Fruit fly (Drosophila melanogaster) whole organism, embryonic: Measurements from ENCODE around the gene CG9117.
A peak's percentile ranks its signal among the peaks of the same experiment; 100 is the strongest.

Source experiments
- Aef1 ChIP-seq: fragments of 200-800 bp; sonication (Bioruptor generic); IDR thresholded peaks from 3 replicates; pipeline ENCODE4 v1.3.6; 2022; ENCODE audit warnings: missing biosample characterization, missing genetic modification characterization
- Atf3 ChIP-seq: fragments of 200-800 bp; sonication (Bioruptor generic); optimal IDR thresholded peaks from 3 replicates; lab custom pipeline; 2016; ENCODE audit warnings: missing biosample characterization, missing genetic modification characterization
- Blimp-1 ChIP-seq: fragments of 200-800 bp; sonication (Bioruptor generic); optimal IDR thresholded peaks from 3 replicates; lab custom pipeline; 2018; ENCODE audit warnings: missing biosample characterization, missing genetic modification characterization, mild to moderate bottlenecking, moderate library complexity, missing genetic modification reagents
- CG10274 ChIP-seq: fragments of 200-800 bp; sonication (Bioruptor generic); optimal IDR thresholded peaks from 3 replicates; lab custom pipeline; 2017; ENCODE audit warnings: missing biosample characterization, mild to moderate bottlenecking, missing genetic modification characterization
- CG10431 ChIP-seq: fragments of 200-800 bp; sonication (Bioruptor generic); optimal IDR thresholded peaks from 3 replicates; lab custom pipeline; 2018; ENCODE audit warnings: missing biosample characterization, mild to moderate bottlenecking, missing genetic modification characterization
- CG10543 ChIP-seq: fragments of 200-800 bp; sonication (Bioruptor generic); optimal IDR thresholded peaks from 3 replicates; lab custom pipeline; 2017; ENCODE audit warnings: missing biosample characterization, mild to moderate bottlenecking, missing genetic modification characterization, moderate library complexity
- CG12071 ChIP-seq: fragments of 200-800 bp; sonication (Bioruptor generic); optimal IDR thresholded peaks from 3 replicates; lab custom pipeline; 2018; ENCODE audit warnings: missing biosample characterization, mild to moderate bottlenecking, missing genetic modification characterization
- CG12769 ChIP-seq: fragments of 200-800 bp; sonication (Bioruptor generic); optimal IDR thresholded peaks from 2 replicates; lab custom pipeline; 2019; ENCODE audit warnings: missing biosample characterization, mild to moderate bottlenecking, missing genetic modification characterization, moderate library complexity
- CG14710 ChIP-seq: fragments of 200-800 bp; sonication (Bioruptor generic); optimal IDR thresholded peaks from 3 replicates; lab custom pipeline; 2019; ENCODE audit warnings: missing biosample characterization, mild to moderate bottlenecking, missing genetic modification characterization, moderate library complexity
- CG15601 ChIP-seq: fragments of 200-800 bp; sonication (Bioruptor generic); optimal IDR thresholded peaks from 3 replicates; lab custom pipeline; 2019; ENCODE audit warnings: missing biosample characterization, mild to moderate bottlenecking, missing genetic modification characterization, moderate library complexity
- CG15696 ChIP-seq: fragments of 200-800 bp; sonication (Bioruptor generic); optimal IDR thresholded peaks from 2 replicates; lab custom pipeline; 2019; ENCODE audit warnings: missing biosample characterization, mild to moderate bottlenecking, missing genetic modification characterization, moderate library complexity
- CG17802 ChIP-seq: fragments of 200-800 bp; sonication (Bioruptor generic); optimal IDR thresholded peaks from 2 replicates; lab custom pipeline; 2018; ENCODE audit warnings: missing biosample characterization, mild to moderate bottlenecking, missing genetic modification characterization, moderate library complexity
- CG18599 ChIP-seq: fragments of 200-800 bp; sonication (Bioruptor generic); optimal IDR thresholded peaks from 3 replicates; lab custom pipeline; 2017; ENCODE audit warnings: missing biosample characterization, missing genetic modification characterization, mild to moderate bottlenecking, moderate library complexity, missing genetic modification reagents
- CG2129 ChIP-seq: fragments of 200-800 bp; sonication (Bioruptor generic); IDR thresholded peaks from 2 replicates; pipeline ENCODE4 v1.3.6; 2022; ENCODE audit warnings: missing biosample characterization, missing genetic modification characterization; ENCODE audit not compliant: partially characterized antibody
- CG34224 ChIP-seq: fragments of 200-800 bp; sonication (Bioruptor generic); IDR thresholded peaks from 3 replicates; pipeline ENCODE4 v1.3.6; 2022; ENCODE audit warnings: missing biosample characterization, missing genetic modification characterization; ENCODE audit not compliant: partially characterized antibody
- CG42726 ChIP-seq: fragments of 200-800 bp; sonication (Bioruptor generic); IDR thresholded peaks from 2 replicates; pipeline ENCODE4 v1.3.6; 2022; ENCODE audit warnings: missing biosample characterization, missing genetic modification characterization; ENCODE audit not compliant: partially characterized antibody
- CG5180 ChIP-seq: fragments of 200-800 bp; sonication (Bioruptor generic); optimal IDR thresholded peaks from 3 replicates; lab custom pipeline; 2017; ENCODE audit warnings: missing biosample characterization, missing genetic modification characterization, mild to moderate bottlenecking, moderate library complexity, missing genetic modification reagents
- CG6791 ChIP-seq: fragments of 200-800 bp; sonication (Bioruptor generic); IDR thresholded peaks from 3 replicates; pipeline ENCODE4 v1.3.6; 2022; ENCODE audit warnings: missing biosample characterization, missing genetic modification characterization; ENCODE audit not compliant: partially characterized antibody
- CG6813 ChIP-seq: fragments of 200-800 bp; sonication (Bioruptor generic); optimal IDR thresholded peaks from 2 replicates; lab custom pipeline; 2017; ENCODE audit warnings: missing biosample characterization, missing genetic modification characterization, mild to moderate bottlenecking, moderate library complexity, missing genetic modification reagents
- CG9876 ChIP-seq: fragments of 200-800 bp; sonication (Bioruptor generic); optimal IDR thresholded peaks from 2 replicates; lab custom pipeline; 2016; ENCODE audit warnings: missing biosample characterization, missing genetic modification characterization
- CHES-1-like ChIP-seq: fragments of 200-800 bp; sonication (Bioruptor generic); optimal IDR thresholded peaks from 2 replicates; lab custom pipeline; 2016; ENCODE audit warnings: missing biosample characterization, missing genetic modification characterization
- HLHmδ ChIP-seq: fragments of 200-800 bp; sonication (Bioruptor generic); optimal IDR thresholded peaks from 2 replicates; lab custom pipeline; 2018; ENCODE audit warnings: missing biosample characterization, mild to moderate bottlenecking, missing genetic modification characterization, moderate library complexity
- Hr3 ChIP-seq: fragments of 200-800 bp; sonication (Bioruptor generic); optimal IDR thresholded peaks from 3 replicates; lab custom pipeline; 2016; ENCODE audit warnings: missing biosample characterization, missing genetic modification characterization
- Lpt ChIP-seq: fragments of >200 bp; optimal IDR thresholded peaks from 2 replicates; lab custom pipeline; 2018; ENCODE audit warnings: missing biosample characterization, missing genetic modification characterization
- Med ChIP-seq: fragments of 200-800 bp; sonication (Bioruptor generic); peaks from one replicate; lab custom pipeline; 2016; ENCODE audit warnings: missing biosample characterization, missing genetic modification characterization, mild to moderate bottlenecking, inconsistent platforms, moderate library complexity
- Myb ChIP-seq: fragments of 200-800 bp; sonication (Bioruptor generic); optimal IDR thresholded peaks from 2 replicates; lab custom pipeline; 2016; ENCODE audit warnings: missing biosample characterization, missing genetic modification characterization
- NK7.1 ChIP-seq: fragments of 200-800 bp; sonication (Bioruptor generic); optimal IDR thresholded peaks from 3 replicates; lab custom pipeline; 2016; ENCODE audit warnings: missing biosample characterization, missing genetic modification characterization
- Nf-YC ChIP-seq: fragments of 200-800 bp; optimal IDR thresholded peaks from 3 replicates; lab custom pipeline; 2019; ENCODE audit warnings: missing biosample characterization, mild to moderate bottlenecking, missing genetic modification characterization, moderate library complexity
- Ptx1 ChIP-seq: fragments of 200-800 bp; sonication (Bioruptor generic); IDR thresholded peaks from 2 replicates; pipeline ENCODE4 v1.3.6; 2022; ENCODE audit warnings: missing biosample characterization, missing genetic modification characterization
- Scr ChIP-seq: fragments of 200-800 bp; sonication (Bioruptor generic); IDR thresholded peaks from 2 replicates; pipeline ENCODE4 v1.3.6; 2022; ENCODE audit warnings: missing biosample characterization, missing genetic modification characterization; ENCODE audit not compliant: partially characterized antibody
- abd-A ChIP-seq: fragments of 200-800 bp; sonication (Bioruptor generic); optimal IDR thresholded peaks from 3 replicates; lab custom pipeline; 2019; ENCODE audit warnings: missing biosample characterization, mild to moderate bottlenecking, missing genetic modification characterization, moderate library complexity
- bowl ChIP-seq: fragments of 200-800 bp; sonication (Bioruptor generic); IDR thresholded peaks from 2 replicates; pipeline ENCODE4 v1.3.6; 2022; ENCODE audit warnings: missing biosample characterization, missing genetic modification characterization
- br ChIP-seq: fragments of >200 bp; optimal IDR thresholded peaks from 2 replicates; lab custom pipeline; 2017
- cg ChIP-seq: fragments of 200-800 bp; sonication (Bioruptor generic); optimal IDR thresholded peaks from 3 replicates; lab custom pipeline; 2019; ENCODE audit warnings: missing biosample characterization, mild to moderate bottlenecking, missing genetic modification characterization, moderate library complexity
- chm ChIP-seq: fragments of 200-800 bp; sonication (Bioruptor generic); IDR thresholded peaks from 2 replicates; pipeline ENCODE4 v1.3.6; 2022; ENCODE audit warnings: missing biosample characterization, missing genetic modification characterization
- ci ChIP-seq: fragments of 200-800 bp; sonication (Bioruptor generic); IDR thresholded peaks from 3 replicates; pipeline ENCODE4 v1.3.6; 2022; ENCODE audit warnings: missing biosample characterization, missing genetic modification characterization
- fd102C ChIP-seq: fragments of 200-800 bp; sonication (Bioruptor generic); optimal IDR thresholded peaks from 2 replicates; lab custom pipeline; 2018; ENCODE audit warnings: missing biosample characterization, mild to moderate bottlenecking, missing genetic modification characterization, moderate library complexity
- fd64A ChIP-seq: fragments of 200-800 bp; sonication (Bioruptor generic); optimal IDR thresholded peaks from 3 replicates; lab custom pipeline; 2018; ENCODE audit warnings: missing biosample characterization, mild to moderate bottlenecking, missing genetic modification characterization
- h ChIP-seq: fragments of >200 bp; optimal IDR thresholded peaks from 2 replicates; lab custom pipeline; 2017
- hkb ChIP-seq, 2 experiments: fragments of 200-800 bp in 1 of 2; fragments of >200 bp in 1 of 2; sonication (Bioruptor generic) in 1 of 2; IDR thresholded peaks in 1 of 2; optimal IDR thresholded peaks in 1 of 2; 2 replicates each; pipeline versions ENCODE4 v1.3.6 to Lab custom; 2017 to 2022; ENCODE audit warnings: missing biosample characterization in 1 of 2, missing genetic modification characterization in 1 of 2
- kay ChIP-seq: fragments of 200-800 bp; sonication (Bioruptor generic); optimal IDR thresholded peaks from 2 replicates; lab custom pipeline; 2016; ENCODE audit warnings: missing biosample characterization, missing genetic modification characterization
- p53 ChIP-seq: fragments of 200-800 bp; sonication (Bioruptor generic); optimal IDR thresholded peaks from 2 replicates; lab custom pipeline; 2016; ENCODE audit warnings: missing biosample characterization, missing genetic modification characterization
- pho ChIP-seq: fragments of 200-800 bp; sonication (Bioruptor generic); optimal IDR thresholded peaks from 2 replicates; lab custom pipeline; 2016; ENCODE audit warnings: missing biosample characterization, missing genetic modification characterization
- pros ChIP-seq: fragments of 200-800 bp; sonication (Bioruptor generic); optimal IDR thresholded peaks from 3 replicates; lab custom pipeline; 2019; ENCODE audit warnings: missing biosample characterization, mild to moderate bottlenecking, missing genetic modification characterization, moderate library complexity
- sd ChIP-seq: fragments of 200-800 bp; sonication (Bioruptor generic); optimal IDR thresholded peaks from 3 replicates; lab custom pipeline; 2018; ENCODE audit warnings: missing biosample characterization, mild to moderate bottlenecking, missing genetic modification characterization, moderate library complexity
- seq ChIP-seq: fragments of 200-800 bp; sonication (Bioruptor generic); IDR thresholded peaks from 2 replicates; pipeline ENCODE4 v1.3.6; 2022; ENCODE audit warnings: missing biosample characterization, missing genetic modification characterization
- sr ChIP-seq: fragments of 200-800 bp; sonication (Bioruptor generic); IDR thresholded peaks from 3 replicates; pipeline ENCODE4 v1.3.6; 2022; ENCODE audit warnings: missing biosample characterization, missing genetic modification characterization
- ttk ChIP-seq: fragments of 200-800 bp; sonication (Bioruptor generic); IDR thresholded peaks from 2 replicates; pipeline ENCODE4 v2.1.2; 2022; ENCODE audit warnings: missing biosample characterization, missing genetic modification characterization
- z ChIP-seq: fragments of 200-800 bp; sonication (Bioruptor generic); IDR thresholded peaks from 3 replicates; pipeline ENCODE4 v1.3.6; 2022; ENCODE audit warnings: missing biosample characterization, missing genetic modification characterization

CG9117 gene

DNA sequence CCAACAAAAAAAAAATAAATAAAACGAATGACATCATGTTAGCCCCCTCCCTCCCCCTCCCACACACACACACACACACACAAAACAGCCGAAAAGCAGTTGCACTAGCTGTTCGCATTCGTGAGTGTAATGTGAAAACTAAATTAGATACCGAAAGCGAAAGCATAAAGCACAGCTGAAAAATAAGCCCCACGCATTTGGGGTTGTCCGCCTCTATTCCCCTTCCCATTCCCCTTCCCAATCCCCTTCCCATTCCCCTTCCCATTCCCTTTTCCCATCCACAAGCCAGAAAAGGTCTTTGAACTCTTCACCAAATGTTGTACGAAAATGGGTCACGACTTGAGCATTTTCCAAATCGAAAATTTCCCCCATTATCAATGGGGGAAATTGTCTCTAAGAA, 37.6 kb upstream of the CG9117 start (continued):
- peak; percentile 9 for TF ChIP-seq CG6813 (GFP tag; lab: Kevin White, UChicago)
- peak; percentile 66; the same call in 2 of the 3 replicates for TF ChIP-seq sr (GFP tag; lab: Robert Waterston, UW)
- no peak for TF ChIP-seq CG14710 (tag; lab: Kevin White, UChicago)
- TF ChIP-seq CG17802 (tag; lab: Kevin White, UChicago): no peak
- no peak for TF ChIP-seq CG5180 (GFP tag; lab: Kevin White, UChicago)
- peak; percentile 6 for TF ChIP-seq sd (tag; lab: Kevin White, UChicago)
- TF ChIP-seq CHES-1-like: no peak
- no peak for TF ChIP-seq Ptx1 (GFP tag; lab: Robert Waterston, UW)
- TF ChIP-seq CG10274 (GFP tag; lab: Kevin White, UChicago): no peak
- TF ChIP-seq pho (GFP tag; lab: Kevin White, UChicago): no peak
- TF ChIP-seq br: no peak
- peak; percentile 80 for TF ChIP-seq CG12769 (tag; lab: Kevin White, UChicago)
- peak; percentile 43 for TF ChIP-seq Hr3 (GFP tag; lab: Kevin White, UChicago)
- no peak for TF ChIP-seq Lpt (GFP tag; lab: Kevin White, UChicago)
- TF ChIP-seq ttk (GFP tag; lab: Robert Waterston, UW): peak; percentile 70; the same call in 1 of the 2 replicates
- no peak for TF ChIP-seq h (lab: Kevin White, UChicago)
- TF ChIP-seq CG42726 (GFP tag; lab: Robert Waterston, UW): peak; percentile 54; the same call in 1 of the 2 replicates
- no peak for TF ChIP-seq CG9876 (GFP tag; lab: Kevin White, UChicago)
- peak; percentile 0 for TF ChIP-seq Atf3 (GFP tag; lab: Kevin White, UChicago)
- no peak for TF ChIP-seq Aef1 (GFP tag; lab: Robert Waterston, UW)
- TF ChIP-seq cg (GFP tag; lab: Kevin White, UChicago): peak; percentile 72
- no peak for TF ChIP-seq CG6791 (GFP tag; lab: Robert Waterston, UW)
- TF ChIP-seq CG2129 (GFP tag; lab: Robert Waterston, UW): no peak
- TF ChIP-seq p53: no peak
- TF ChIP-seq Blimp-1 (GFP tag; lab: Kevin White, UChicago): peak; percentile 98
- TF ChIP-seq Scr (GFP tag; lab: Robert Waterston, UW): 0 out of 2 replicates have a peak, but pooled peaks have one; percentile 28
- TF ChIP-seq CG15601 (tag; lab: Kevin White, UChicago): no peak
- no peak for TF ChIP-seq kay (GFP tag; lab: Kevin White, UChicago)
- TF ChIP-seq NK7.1 (GFP tag; lab: Kevin White, UChicago): no peak
- TF ChIP-seq CG15696 (tag; lab: Kevin White, UChicago): no peak
- no peak for TF ChIP-seq CG12071 (GFP tag; lab: Kevin White, UChicago)
- 0 out of 3 replicates have a peak, but pooled peaks have one; percentile 59 for TF ChIP-seq ci
- TF ChIP-seq CG18599: peak; percentile 28
- TF ChIP-seq chm (GFP tag; lab: Robert Waterston, UW): peak; percentile 57; the same call in 1 of the 2 replicates
- TF ChIP-seq, all 482 proteins: peak for 33

- TF ChIP-seq abd-A (tag; lab: Kevin White, UChicago): peak; percentile 68
- no peak for TF ChIP-seq hkb (optimal IDR thresholded peaks at IDR 0.05; lab: Kevin White, UChicago)
- TF ChIP-seq hkb (GFP tag; IDR thresholded peaks at IDR 0.05; lab: Robert Waterston, UW): 0 out of 2 replicates have a peak, but pooled peaks have one; percentile 21
- TF ChIP-seq ci: peak; percentile 68
- no peak for TF ChIP-seq h (lab: Kevin White, UChicago)
- peak; percentile 79 for TF ChIP-seq z (GFP tag; lab: Robert Waterston, UW)
- TF ChIP-seq CHES-1-like: no peak
- 0 out of 2 replicates have a peak, but pooled peaks have one; percentile 27 for TF ChIP-seq bowl (GFP tag; lab: Robert Waterston, UW)
- peak; percentile 20 for TF ChIP-seq HLHmδ (GFP tag; lab: Kevin White, UChicago)
- TF ChIP-seq Nf-YC (tag; lab: Kevin White, UChicago): no peak
- peak; percentile 8 for TF ChIP-seq fd64A (GFP tag; lab: Kevin White, UChicago)
- no peak for TF ChIP-seq Myb
- peak; percentile 35; the same call in 1 of the 2 replicates for TF ChIP-seq seq
- TF ChIP-seq CG10431 (GFP tag; lab: Kevin White, UChicago): peak; percentile 13
- peak; percentile 39 for TF ChIP-seq CG10543 (GFP tag; lab: Kevin White, UChicago)
- TF ChIP-seq Med (GFP tag; lab: Kevin White, UChicago): peak; percentile 60
- peak; percentile 92 for TF ChIP-seq Blimp-1 (GFP tag; lab: Kevin White, UChicago)
- no peak for TF ChIP-seq fd102C
- TF ChIP-seq CG34224 (GFP tag; lab: Robert Waterston, UW): no peak
- peak; percentile 28 for TF ChIP-seq pros
Measured at dm6 chr2L:6074314-6074713, 36.6 kb upstream of the CG9117 start.
